Worm (Caenorhabditis elegans) whole organism, L3 larva: ENCODE measurements around the gene znf-474.

ENCODE experiments used
- R02D3.7 ChIP-seq: fragments of 150-350 bp; optimal IDR thresholded peaks from 2 replicates; lab custom pipeline; 2014; ENCODE audit warnings: missing biosample characterization, missing genetic modification characterization
- ZK546.5 ChIP-seq: sonication (generic microtip); optimal IDR thresholded peaks from 2 replicates; lab custom pipeline; 2017; ENCODE audit warnings: missing biosample characterization, missing genetic modification characterization
- aly-2 ChIP-seq: fragments of 150-350 bp; optimal IDR thresholded peaks from 2 replicates; lab custom pipeline; 2014; ENCODE audit warnings: missing biosample characterization, missing genetic modification characterization
- ama-1 ChIP-seq: fragments of 150-350 bp; optimal IDR thresholded peaks from 2 replicates; lab custom pipeline; 2018
- ceh-16 ChIP-seq: sonication (generic microtip); optimal IDR thresholded peaks from 2 replicates; lab custom pipeline; 2017; ENCODE audit warnings: missing biosample characterization, missing genetic modification characterization
- ceh-28 ChIP-seq: fragments of 150-350 bp; optimal IDR thresholded peaks from 2 replicates; lab custom pipeline; 2014; ENCODE audit warnings: missing biosample characterization, missing genetic modification reagents, missing genetic modification characterization
- ceh-82 ChIP-seq: fragments of 150-350 bp; optimal IDR thresholded peaks from 2 replicates; lab custom pipeline; 2014; ENCODE audit warnings: missing biosample characterization, missing genetic modification characterization
- ceh-9 ChIP-seq: sonication (generic microtip); optimal IDR thresholded peaks from 2 replicates; lab custom pipeline; 2018; ENCODE audit warnings: missing biosample characterization, missing genetic modification characterization
- egl-27 ChIP-seq: sonication (generic microtip); optimal IDR thresholded peaks from 4 replicates; lab custom pipeline; 2017; ENCODE audit warnings: missing biosample characterization, missing genetic modification reagents, missing genetic modification characterization
- elt-1 ChIP-seq: fragments of 150-350 bp; optimal IDR thresholded peaks from 2 replicates; lab custom pipeline; 2014; ENCODE audit warnings: missing biosample characterization, missing genetic modification characterization
- elt-2 ChIP-seq: sonication (generic microtip); optimal IDR thresholded peaks from 2 replicates; lab custom pipeline; 2016; ENCODE audit warnings: missing genetic modification reagents, mild to moderate bottlenecking, missing genetic modification characterization, missing compliant biosample characterization
- elt-3 ChIP-seq, 3 experiments: fragments of 150-350 bp in 1 of 3; sonication (generic microtip) in 2 of 3; optimal IDR thresholded peaks; 2 replicates in 2 of 3; 4 replicates in 1 of 3; lab custom pipeline; 2014 to 2017; ENCODE audit warnings: missing biosample characterization in 3 of 3, missing genetic modification characterization in 3 of 3
- eor-1 ChIP-seq, 2 experiments: fragments of 150-350 bp; optimal IDR thresholded peaks; 2 replicates each; lab custom pipeline; 2014 to 2018; ENCODE audit warnings: missing biosample characterization in 2 of 2, missing genetic modification characterization in 2 of 2
- fkh-10 ChIP-seq: sonication (generic microtip); optimal IDR thresholded peaks from 2 replicates; lab custom pipeline; 2017; ENCODE audit warnings: missing biosample characterization, missing genetic modification reagents, missing genetic modification characterization
- fkh-2 ChIP-seq: fragments of 150-350 bp; optimal IDR thresholded peaks from 2 replicates; lab custom pipeline; 2014; ENCODE audit warnings: missing biosample characterization, missing genetic modification reagents, missing genetic modification characterization
- hmg-11 ChIP-seq: sonication (generic microtip); optimal IDR thresholded peaks from 2 replicates; lab custom pipeline; 2016; ENCODE audit warnings: missing genetic modification characterization, missing compliant biosample characterization
- jun-1 ChIP-seq: fragments of 150-350 bp; optimal IDR thresholded peaks from 2 replicates; lab custom pipeline; 2014; ENCODE audit warnings: missing biosample characterization, missing genetic modification reagents, missing genetic modification characterization
- lin-15B ChIP-seq: fragments of 150-350 bp; optimal IDR thresholded peaks from 2 replicates; lab custom pipeline; 2014; ENCODE audit warnings: missing biosample characterization, missing genetic modification characterization
- lsy-12 ChIP-seq: sonication (generic microtip); optimal IDR thresholded peaks from 2 replicates; lab custom pipeline; 2016; ENCODE audit warnings: mild to moderate bottlenecking, missing genetic modification characterization, missing compliant biosample characterization
- mdl-1 ChIP-seq: fragments of 150-350 bp; optimal IDR thresholded peaks from 2 replicates; lab custom pipeline; 2014; ENCODE audit warnings: missing biosample characterization, missing genetic modification characterization
- nfya-1 ChIP-seq: sonication (generic microtip); optimal IDR thresholded peaks from 2 replicates; lab custom pipeline; 2017; ENCODE audit warnings: missing genetic modification characterization, mild to moderate bottlenecking, missing compliant biosample characterization, antibody characterized with exemption, moderate library complexity; ENCODE audit not compliant: insufficient read depth
- nhr-11 ChIP-seq: fragments of 150-350 bp; optimal IDR thresholded peaks from 2 replicates; lab custom pipeline; 2014; ENCODE audit warnings: missing biosample characterization, missing genetic modification characterization
- nhr-12 ChIP-seq: fragments of 150-350 bp; optimal IDR thresholded peaks from 2 replicates; lab custom pipeline; 2014; ENCODE audit warnings: missing biosample characterization, missing genetic modification characterization
- nhr-237 ChIP-seq: fragments of 150-350 bp; optimal IDR thresholded peaks from 2 replicates; lab custom pipeline; 2014; ENCODE audit warnings: missing biosample characterization, missing genetic modification characterization
- nhr-28 ChIP-seq: fragments of 150-350 bp; optimal IDR thresholded peaks from 2 replicates; lab custom pipeline; 2014; ENCODE audit warnings: missing biosample characterization, missing genetic modification characterization
- nhr-43 ChIP-seq: sonication (generic microtip); optimal IDR thresholded peaks from 2 replicates; lab custom pipeline; 2016; ENCODE audit warnings: mild to moderate bottlenecking, missing genetic modification characterization, missing compliant biosample characterization; ENCODE audit not compliant: poor library complexity, severe bottlenecking
- nhr-67 ChIP-seq: fragments of 150-350 bp; optimal IDR thresholded peaks from 2 replicates; lab custom pipeline; 2014; ENCODE audit warnings: missing biosample characterization, missing genetic modification characterization
- nhr-76 ChIP-seq: fragments of 150-350 bp; sonication (generic microtip); optimal IDR thresholded peaks from 5 replicates; lab custom pipeline; 2014; ENCODE audit warnings: missing biosample characterization, missing genetic modification characterization
- nhr-77 ChIP-seq: fragments of 150-350 bp; optimal IDR thresholded peaks from 2 replicates; lab custom pipeline; 2014; ENCODE audit warnings: missing biosample characterization, missing genetic modification characterization
- pha-4 ChIP-seq: fragments of 150-350 bp; optimal IDR thresholded peaks from 2 replicates; lab custom pipeline; 2014; ENCODE audit warnings: missing biosample characterization, missing genetic modification reagents, missing genetic modification characterization
- pqm-1 ChIP-seq: fragments of 150-350 bp; optimal IDR thresholded peaks from 2 replicates; lab custom pipeline; 2017; ENCODE audit warnings: missing biosample characterization, missing genetic modification characterization, inconsistent platforms
- sea-2 ChIP-seq: fragments of 150-350 bp; sonication (generic microtip); optimal IDR thresholded peaks from 4 replicates; lab custom pipeline; 2014; ENCODE audit warnings: missing biosample characterization, missing genetic modification reagents, missing genetic modification characterization
- skn-1 ChIP-seq: fragments of 150-350 bp; optimal IDR thresholded peaks from 2 replicates; lab custom pipeline; 2014; ENCODE audit warnings: missing biosample characterization, missing genetic modification characterization
- snpc-4 ChIP-seq: fragments of 150-350 bp; optimal IDR thresholded peaks from 2 replicates; lab custom pipeline; 2014; ENCODE audit warnings: missing biosample characterization, missing genetic modification characterization
- tbx-2 ChIP-seq: sonication (generic microtip); optimal IDR thresholded peaks from 2 replicates; lab custom pipeline; 2016; ENCODE audit warnings: mild to moderate bottlenecking, missing genetic modification characterization, missing compliant biosample characterization
- unc-39 ChIP-seq: sonication (generic microtip); optimal IDR thresholded peaks from 4 replicates; lab custom pipeline; 2017; ENCODE audit warnings: missing biosample characterization, missing genetic modification characterization
- unc-62 ChIP-seq: fragments of 150-350 bp; sonication (generic microtip); optimal IDR thresholded peaks from 4 replicates; lab custom pipeline; 2014; ENCODE audit warnings: missing biosample characterization, missing genetic modification reagents, missing genetic modification characterization
- zag-1 ChIP-seq: fragments of 150-350 bp; optimal IDR thresholded peaks from 2 replicates; lab custom pipeline; 2014; ENCODE audit warnings: missing biosample characterization, missing genetic modification characterization
- ztf-11 ChIP-seq: fragments of 150-350 bp; optimal IDR thresholded peaks from 2 replicates; lab custom pipeline; 2014; ENCODE audit warnings: missing biosample characterization, missing genetic modification characterization
- ztf-4 ChIP-seq: fragments of 150-350 bp; optimal IDR thresholded peaks from 2 replicates; lab custom pipeline; 2014; ENCODE audit warnings: missing biosample characterization, missing genetic modification characterization

znf-474 gene

ce11 chrX:12149638-12150137 lies at the start of gene znf-474:
znf-474 (plus strand) TSS chrX:12149924.
- TF ChIP-seq nfya-1 = peak; percentile 2
- no peak for TF ChIP-seq fkh-10

ce11 chrX:12103712-12104111 lies 46.0 kb upstream of the znf-474 start, which contains the start of gene W03G11.3:
W03G11.3 (minus strand) TSS chrX:12103812.
- TF ChIP-seq ztf-11 (tag; lab: Kevin White, UChicago) = no peak
- no peak for TF ChIP-seq ceh-16 (tag; lab: Kevin White, UChicago)
- TF ChIP-seq unc-39 = no peak
- no peak for TF ChIP-seq nhr-28 (tag; lab: Kevin White, UChicago)
- TF ChIP-seq nhr-11 (tag; lab: Kevin White, UChicago) = no peak
- TF ChIP-seq R02D3.7 (tag; lab: Kevin White, UChicago) = no peak
- TF ChIP-seq, all 47 proteins: peak for 0

ce11 chrX:12104630-12105029 lies 45.1 kb upstream of the znf-474 start, which contains the start of gene col-181:
col-181 (plus strand) TSS chrX:12104930.
- TF ChIP-seq nhr-77 (no peak), mdl-1 (tag; lab: Kevin White, UChicago) (no peak), elt-3 (tag; optimal IDR thresholded peaks at IDR 0.05; lab: Kevin White, UChicago) (no peak), nhr-237 (tag; lab: Kevin White, UChicago) (no peak), unc-62 (GFP tag; lab: Kevin White, UChicago) (no peak), lin-15B (tag; lab: Kevin White, UChicago) (no peak), pha-4 (tag; lab: Kevin White, UChicago) (no peak), pqm-1 (tag; lab: Kevin White, UChicago) (no peak), aly-2 (tag; lab: Kevin White, UChicago) (no peak), tbx-2 (no peak), nhr-76 (tag; lab: Kevin White, UChicago) (no peak), zag-1 (tag; lab: Kevin White, UChicago) (no peak), egl-27 (tag; lab: Kevin White, UChicago) (no peak), R02D3.7 (tag; lab: Kevin White, UChicago) (no peak), ceh-16 (tag; lab: Kevin White, UChicago) (no peak), ama-1 (lab: Kevin White, UChicago) (no peak), elt-1 (tag; lab: Kevin White, UChicago) (no peak), fkh-2 (tag; lab: Kevin White, UChicago) (no peak), jun-1 (tag; lab: Kevin White, UChicago) (no peak)

- TF ChIP-seq ztf-11 (tag; lab: Kevin White, UChicago) (no peak), ZK546.5 (tag; lab: Kevin White, UChicago) (no peak), tbx-2 (no peak), ztf-4 (tag; lab: Kevin White, UChicago) (no peak), sea-2 (GFP tag; lab: Kevin White, UChicago) (no peak), elt-3 (tag; optimal IDR thresholded peaks at IDR 0.05; lab: Kevin White, UChicago) (no peak), nhr-43 (no peak), lsy-12 (tag; lab: Kevin White, UChicago) (no peak), fkh-10 (no peak), egl-27 (tag; lab: Kevin White, UChicago) (no peak), ceh-9 (tag; lab: Kevin White, UChicago) (no peak), nhr-77 (no peak), nhr-11 (tag; lab: Kevin White, UChicago) (no peak), unc-62 (GFP tag; lab: Kevin White, UChicago) (no peak)
Observed at ce11 chrX:12105458-12105857, 44.3 kb upstream of the znf-474 start.

- TF ChIP-seq snpc-4 (peak; percentile 3), skn-1 (tag; lab: Kevin White, UChicago) (no peak), pqm-1 (tag; lab: Kevin White, UChicago) (no peak), mdl-1 (tag; lab: Kevin White, UChicago) (no peak), ama-1 (lab: Kevin White, UChicago) (no peak), sea-2 (GFP tag; lab: Kevin White, UChicago) (peak; percentile 81), elt-1 (tag; lab: Kevin White, UChicago) (no peak), nhr-28 (tag; lab: Kevin White, UChicago) (no peak), ceh-28 (peak; percentile 41), ceh-16 (tag; lab: Kevin White, UChicago) (no peak), tbx-2 (peak; percentile 79), elt-2 (tag; lab: Kevin White, UChicago) (peak; percentile 42), hmg-11 (tag; lab: Kevin White, UChicago) (no peak), ceh-82 (tag; lab: Kevin White, UChicago) (peak; percentile 78), ceh-9 (tag; lab: Kevin White, UChicago) (no peak), jun-1 (tag; lab: Kevin White, UChicago) (peak; percentile 20), eor-1 (tag; optimal IDR thresholded peaks at IDR 0.05; lab: Kevin White, UChicago) (no peak), ZK546.5 (tag; lab: Kevin White, UChicago) (no peak), nhr-237 (tag; lab: Kevin White, UChicago) (no peak), lin-15B (tag; lab: Kevin White, UChicago) (peak; percentile 4), R02D3.7 (tag; lab: Kevin White, UChicago) (peak; percentile 20), nhr-12 (tag; lab: Kevin White, UChicago) (no peak), nhr-11 (tag; lab: Kevin White, UChicago) (no peak), ztf-4 (tag; lab: Kevin White, UChicago) (no peak), nhr-43 (peak; percentile 85), unc-62 (GFP tag; lab: Kevin White, UChicago) (peak; percentile 17), fkh-2 (tag; lab: Kevin White, UChicago) (peak; percentile 20), fkh-10 (no peak), ztf-11 (tag; lab: Kevin White, UChicago) (peak; percentile 6), nhr-67 (no peak), elt-3 (tag; optimal IDR thresholded peaks at IDR 0.05; lab: Kevin White, UChicago) (peak in 1 of 3 experiments; percentile 25)
Observed at ce11 chrX:12106004-12106403, 43.7 kb upstream of the znf-474 start.
